Worm (Caenorhabditis elegans): Measurements from ENCODE around the gene F35C8.5.

F35C8.5 gene

DNA sequence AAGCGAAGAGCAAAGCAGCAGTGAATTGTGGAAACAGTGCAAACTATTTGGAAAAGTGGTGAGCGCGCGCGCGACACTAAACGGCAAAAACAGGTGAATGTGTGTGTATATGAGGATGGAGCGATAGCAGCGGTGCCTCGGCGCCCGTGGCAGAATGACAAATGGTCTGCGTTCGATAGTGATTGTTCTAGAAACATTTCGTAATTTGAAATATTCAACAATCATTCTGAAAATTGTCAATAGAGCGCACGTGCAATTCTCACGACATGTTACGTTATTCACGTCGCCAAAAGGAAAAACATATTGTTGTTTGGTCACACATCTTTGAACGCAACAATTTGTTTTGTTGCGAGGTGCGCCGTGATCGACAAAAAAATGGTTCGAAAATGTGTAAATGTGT lies 10.4 kb upstream of the F35C8.5 start:
- TF ChIP-seq lin-13 (GFP tag; optimal IDR thresholded peaks at IDR 0.05) (no peak), mbf-1 (tag; optimal IDR thresholded peaks at IDR 0.05) (no peak), Y55F3AM.14 (GFP tag; optimal IDR thresholded peaks at IDR 0.05) (no peak), sem-4 (tag; optimal IDR thresholded peaks at IDR 0.05) (no peak), crh-2 (tag; optimal IDR thresholded peaks at IDR 0.05) (peak; percentile 41), lin-11 (tag; optimal IDR thresholded peaks at IDR 0.05) (peak; percentile 7), elt-3 (tag; optimal IDR thresholded peaks at IDR 0.05) (no peak), ZK546.5 (tag; optimal IDR thresholded peaks at IDR 0.05) (no peak), lin-39 (tag; optimal IDR thresholded peaks at IDR 0.05) (no peak), dmd-4 (tag; optimal IDR thresholded peaks at IDR 0.05) (no peak), C34F6.9 (tag; optimal IDR thresholded peaks at IDR 0.05) (peak; percentile 9), fos-1 (tag; optimal IDR thresholded peaks at IDR 0.05) (no peak), ztf-11 (tag; optimal IDR thresholded peaks at IDR 0.05) (no peak), nhr-12 (tag; optimal IDR thresholded peaks at IDR 0.05) (no peak), sma-3 (GFP tag; optimal IDR thresholded peaks at IDR 0.05) (no peak), nhr-10 (tag; optimal IDR thresholded peaks at IDR 0.05) (no peak), ceh-16 (tag; optimal IDR thresholded peaks at IDR 0.05) (no peak), blmp-1 (tag; optimal IDR thresholded peaks at IDR 0.05; ENCODE audit: insufficient read depth) (no peak), F13H6.1 (tag; optimal IDR thresholded peaks at IDR 0.05) (peak; percentile 2), unc-39 (tag; optimal IDR thresholded peaks at IDR 0.05) (no peak), nhr-129 (tag; optimal IDR thresholded peaks at IDR 0.05) (peak; percentile 23)

DNA sequence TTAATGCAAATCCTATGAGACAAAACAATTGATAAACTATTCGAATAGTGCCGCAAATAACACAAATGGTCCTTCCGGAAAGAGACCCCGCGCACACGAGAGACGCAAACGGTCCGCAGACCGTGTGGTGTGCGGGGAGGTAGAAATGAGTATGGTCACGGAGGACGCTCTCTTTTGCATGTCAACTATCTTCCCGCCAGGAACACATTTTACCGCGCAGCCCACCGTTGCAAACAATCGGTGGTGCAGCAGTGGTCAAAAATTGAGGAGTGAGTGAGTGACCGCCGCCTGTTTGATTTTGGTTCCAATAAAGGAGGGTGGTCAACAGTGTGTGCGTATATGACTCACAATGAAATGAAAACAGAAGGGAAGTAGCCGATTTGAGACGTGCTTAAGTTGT lies 4.9 kb upstream of the F35C8.5 start:
- TF ChIP-seq nhr-21 (tag; optimal IDR thresholded peaks at IDR 0.05) (no peak), unc-62 (GFP tag; optimal IDR thresholded peaks at IDR 0.05) (no peak), nhr-237 (tag; optimal IDR thresholded peaks at IDR 0.05) (no peak), ztf-1 (GFP tag; conservative IDR thresholded peaks at IDR 0.05) (no peak), sma-9 (GFP tag; optimal IDR thresholded peaks at IDR 0.05) (no peak), sma-9 (tag; optimal IDR thresholded peaks at IDR 0.05) (no peak), nhr-11 (tag; optimal IDR thresholded peaks at IDR 0.05) (no peak), F13H6.1 (tag; optimal IDR thresholded peaks at IDR 0.05) (no peak), mab-5 (tag; optimal IDR thresholded peaks at IDR 0.05) (no peak), gmeb-1 (tag; optimal IDR thresholded peaks at IDR 0.05) (no peak), dmd-4 (tag; optimal IDR thresholded peaks at IDR 0.05) (no peak), nhr-77 (tag; optimal IDR thresholded peaks at IDR 0.05) (no peak), skn-1 (tag; optimal IDR thresholded peaks at IDR 0.05) (no peak), fos-1 (tag; optimal IDR thresholded peaks at IDR 0.05) (no peak), lin-39 (tag; optimal IDR thresholded peaks at IDR 0.05) (no peak)

DNA sequence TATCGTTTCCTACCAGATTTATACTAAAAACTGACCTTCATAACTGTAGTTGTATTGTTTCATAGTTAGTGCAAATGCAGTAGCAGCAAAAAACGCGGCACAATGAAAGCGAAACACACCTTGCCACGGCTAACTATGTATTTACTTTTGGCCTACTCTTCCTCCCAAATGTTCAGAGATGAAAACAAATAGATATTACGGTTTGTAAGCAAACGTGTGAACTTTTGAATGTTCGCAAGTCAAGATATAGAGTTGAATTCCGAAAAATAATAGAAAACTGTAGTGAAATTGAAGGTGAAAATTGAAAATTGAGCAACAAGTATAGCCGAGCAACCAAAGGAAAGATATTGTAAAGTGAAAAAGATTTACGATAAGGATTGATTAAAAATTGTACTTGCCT lies 1.4 kb upstream of the F35C8.5 start, which contains the start of gene chtl-1:
Gene chtl-1, minus strand, starts transcription at position 101 of the 400 bp plus-strand sequence.
- no peak for TF ChIP-seq blmp-1 (tag; optimal IDR thresholded peaks at IDR 0.05; ENCODE audit: insufficient read depth)
- no peak for TF ChIP-seq nhr-25 (tag; optimal IDR thresholded peaks at IDR 0.05)
- TF ChIP-seq unc-62 (GFP tag; optimal IDR thresholded peaks at IDR 0.05) = no peak
- TF ChIP-seq R02D3.7 (tag; optimal IDR thresholded peaks at IDR 0.05) = no peak
- no peak for TF ChIP-seq alr-1 (tag; optimal IDR thresholded peaks at IDR 0.05)
- no peak for TF ChIP-seq unc-55 (GFP tag; optimal IDR thresholded peaks at IDR 0.05)
- no peak for TF ChIP-seq F13H6.1 (tag; optimal IDR thresholded peaks at IDR 0.05)
- TF ChIP-seq aly-2 (tag; optimal IDR thresholded peaks at IDR 0.05) = no peak
- no peak for TF ChIP-seq Y55F3AM.14 (GFP tag; optimal IDR thresholded peaks at IDR 0.05)
- no peak for TF ChIP-seq nhr-12 (tag; optimal IDR thresholded peaks at IDR 0.05)
- TF ChIP-seq ztf-11 (tag; optimal IDR thresholded peaks at IDR 0.05) = no peak

DNA sequence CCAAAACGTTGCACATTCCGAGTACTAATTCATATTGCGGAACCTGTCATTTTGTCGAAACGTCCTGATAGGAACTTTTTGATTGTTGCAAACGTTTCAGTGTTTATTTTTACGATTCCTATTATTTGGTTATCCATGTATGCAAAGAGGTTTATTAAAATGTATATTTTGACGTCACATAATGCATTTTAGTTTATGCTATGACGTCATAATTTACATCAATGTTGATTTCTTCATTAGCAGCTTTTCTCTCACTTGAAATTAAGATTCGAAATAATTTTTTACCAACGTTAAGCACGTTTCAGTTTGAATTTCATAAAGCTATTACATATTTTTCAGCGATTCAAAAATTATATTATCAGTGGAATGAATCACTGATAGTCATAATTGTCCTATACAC lies 1.0 kb downstream of the F35C8.5 start:
- TF ChIP-seq sem-4 (tag; optimal IDR thresholded peaks at IDR 0.05) (no peak), aly-2 (tag; optimal IDR thresholded peaks at IDR 0.05) (no peak), R02D3.7 (tag; optimal IDR thresholded peaks at IDR 0.05) (no peak), sma-3 (GFP tag; optimal IDR thresholded peaks at IDR 0.05) (no peak), nhr-25 (tag; optimal IDR thresholded peaks at IDR 0.05) (no peak), sma-9 (GFP tag; optimal IDR thresholded peaks at IDR 0.05) (no peak), sma-9 (tag; optimal IDR thresholded peaks at IDR 0.05) (no peak), gmeb-1 (tag; optimal IDR thresholded peaks at IDR 0.05) (no peak), unc-39 (tag; optimal IDR thresholded peaks at IDR 0.05) (no peak), egl-27 (tag; optimal IDR thresholded peaks at IDR 0.05) (no peak), blmp-1 (tag; optimal IDR thresholded peaks at IDR 0.05; ENCODE audit: insufficient read depth) (no peak), crh-2 (tag; optimal IDR thresholded peaks at IDR 0.05) (no peak), ceh-16 (tag; optimal IDR thresholded peaks at IDR 0.05) (no peak), skn-1 (tag; optimal IDR thresholded peaks at IDR 0.05) (no peak), zag-1 (tag; optimal IDR thresholded peaks at IDR 0.05) (no peak), Y55F3AM.14 (GFP tag; optimal IDR thresholded peaks at IDR 0.05) (no peak)

Data from whole organism, L2 larva.